Worm (Caenorhabditis elegans): Measurements from ENCODE around the gene srz-99.

The srz-99 gene

DNA sequence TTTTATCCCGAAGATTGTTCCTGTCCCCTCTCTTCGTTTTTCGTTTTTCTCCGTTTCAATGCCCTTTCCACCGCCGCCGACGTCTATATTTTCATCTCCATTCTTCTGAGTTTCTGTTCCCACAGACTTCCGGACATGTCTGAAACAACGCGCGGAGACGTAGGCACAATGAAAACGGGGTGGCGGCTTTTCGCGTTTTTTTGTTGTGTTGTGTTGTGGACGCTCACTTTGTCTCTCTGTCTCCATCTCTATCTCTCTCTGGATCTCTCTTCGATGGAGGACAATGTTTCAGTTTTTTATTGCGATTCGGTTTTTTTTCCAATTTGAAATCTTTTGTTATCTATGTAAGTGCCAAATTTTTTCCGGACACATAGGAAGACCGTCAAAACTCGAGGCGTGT, 29.9 kb downstream of the srz-99 start:
- TF ChIP-seq zfh-2 (GFP tag; conservative IDR thresholded peaks at IDR 0.05) (peak; percentile 67; the same call in 1 of the 2 replicates), mel-28 (tag; optimal IDR thresholded peaks at IDR 0.05; ENCODE audit: borderline replicate concordance) (no peak), tlf-1 (GFP tag; optimal IDR thresholded peaks at IDR 0.05) (no peak)

DNA sequence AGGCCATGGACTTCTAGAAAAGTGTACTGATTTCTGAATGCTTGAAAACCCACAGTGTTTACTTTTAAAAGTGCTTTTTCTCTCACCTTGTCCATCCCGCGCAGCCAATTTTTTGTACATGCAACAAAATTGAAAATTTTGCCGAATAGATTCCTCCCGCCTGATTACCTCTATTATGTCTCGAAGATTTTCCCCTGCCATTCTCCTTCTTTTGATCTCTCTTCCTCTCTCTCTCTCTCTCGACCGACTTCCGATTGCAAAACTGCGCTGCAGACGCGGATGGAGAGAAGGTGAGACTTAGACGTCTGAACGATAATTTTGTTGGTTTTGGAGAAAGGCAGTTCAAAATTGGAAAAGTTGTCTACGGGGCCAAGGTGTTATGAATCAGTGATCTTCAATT, 44.4 kb downstream of the srz-99 start:
- TF ChIP-seq nhr-80 (tag; optimal IDR thresholded peaks at IDR 0.05) (no peak), Y95B8A.8 (GFP tag; IDR thresholded peaks at IDR 0.05) (no peak), hlh-12 (tag; optimal IDR thresholded peaks at IDR 0.05) (no peak), zfh-2 (GFP tag; conservative IDR thresholded peaks at IDR 0.05) (0 out of 2 replicates have a peak, but pooled peaks have one; percentile 14), nfyb-1 (GFP tag; IDR thresholded peaks at IDR 0.05) (0 out of 2 replicates have a peak, but pooled peaks have one; percentile 28), F33H1.4 (GFP tag; IDR thresholded peaks at IDR 0.05) (no peak), cebp-2 (GFP tag; IDR thresholded peaks at IDR 0.05) (no peak)

DNA sequence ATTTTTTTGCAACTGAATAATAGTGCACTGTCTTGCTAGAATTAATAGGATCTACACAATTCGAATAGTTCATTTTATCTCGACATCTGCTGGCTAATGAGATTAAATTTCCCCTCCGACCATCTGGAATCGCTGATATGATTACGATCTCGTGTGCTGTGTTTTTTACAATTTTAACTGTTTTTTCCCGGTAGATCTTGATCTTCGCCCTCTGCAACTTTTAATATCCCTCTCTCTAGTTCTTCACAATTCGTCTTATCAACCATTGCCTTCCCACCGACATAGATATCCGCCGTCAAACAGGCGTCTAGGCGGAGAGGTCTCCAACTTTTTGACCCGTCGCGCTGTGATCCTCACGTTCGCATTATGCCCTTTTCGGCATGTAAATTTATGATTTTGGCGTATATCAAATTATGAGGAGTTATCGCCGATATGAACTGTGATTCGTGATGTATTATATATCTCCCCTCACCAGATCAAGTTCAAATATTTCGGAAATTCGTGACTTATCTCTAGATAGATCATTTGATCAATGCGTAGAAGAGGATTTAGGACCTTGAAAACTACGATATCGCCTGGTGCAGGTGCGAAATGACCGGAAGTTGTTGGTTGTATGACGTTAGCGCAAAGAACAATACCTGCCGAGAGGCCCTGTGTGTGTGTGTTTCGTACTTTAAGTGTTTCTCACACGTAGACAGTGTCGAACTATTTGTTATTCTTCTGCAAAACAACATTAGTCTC, 48.6 kb downstream of the srz-99 start:
- TF ChIP-seq pbrm-1 (GFP tag; IDR thresholded peaks at IDR 0.05) (no peak), ztf-26 (tag; optimal IDR thresholded peaks at IDR 0.05) (no peak), nhr-27 (tag; optimal IDR thresholded peaks at IDR 0.05) (no peak), F52B5.7 (tag; optimal IDR thresholded peaks at IDR 0.05) (no peak), sptf-2 (GFP tag; optimal IDR thresholded peaks at IDR 0.05) (no peak), cebp-1 (GFP tag; IDR thresholded peaks at IDR 0.05) (no peak), cebp-1 (tag; optimal IDR thresholded peaks at IDR 0.05) (no peak), aptf-2 (GFP tag; conservative IDR thresholded peaks at IDR 0.05) (no peak), ccch-3 (GFP tag; optimal IDR thresholded peaks at IDR 0.05) (no peak), F49E8.2 (tag; optimal IDR thresholded peaks at IDR 0.05; ENCODE audit: insufficient read depth) (no peak), rec-8 (tag; optimal IDR thresholded peaks at IDR 0.05) (no peak), bed-1 (GFP tag; IDR thresholded peaks at IDR 0.05) (no peak)

DNA sequence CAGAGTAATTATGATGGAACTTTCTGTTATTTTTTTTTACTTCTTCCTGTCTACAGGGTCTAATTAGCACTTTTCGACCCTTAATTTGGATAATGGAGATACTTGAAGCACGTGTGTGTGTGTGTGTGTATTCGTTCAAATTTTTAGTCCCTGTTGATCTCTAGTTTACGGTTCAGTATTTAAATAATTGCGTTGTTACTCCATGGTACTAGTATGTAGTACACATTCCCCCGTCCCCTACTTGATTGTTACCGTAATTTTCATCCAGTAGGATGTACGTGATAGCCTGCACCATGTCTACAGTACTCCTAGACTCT, 49.2 kb downstream of the srz-99 start:
- TF ChIP-seq lin-54 (GFP tag; optimal IDR thresholded peaks at IDR 0.05) = no peak
- TF ChIP-seq B0261.1 (tag; optimal IDR thresholded peaks at IDR 0.05) = no peak

DNA sequence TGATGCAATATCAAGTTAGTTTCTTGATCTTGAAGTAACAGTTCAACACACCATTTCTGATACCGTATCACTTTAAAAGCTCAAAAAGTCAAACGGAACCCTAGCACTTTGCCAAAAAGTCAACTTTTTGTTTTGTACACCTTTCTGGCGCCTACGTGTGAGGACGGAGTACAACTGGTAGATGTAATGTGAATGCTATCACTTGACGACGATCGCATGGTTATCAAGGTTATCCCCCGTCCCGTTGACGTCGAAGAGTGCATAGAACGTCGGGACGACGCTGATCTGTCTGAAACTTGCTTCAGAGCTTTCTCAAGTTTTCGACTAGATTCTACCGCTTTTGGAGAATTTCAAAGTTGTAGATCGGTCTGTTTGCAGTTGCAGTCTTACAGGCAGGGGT, 49.9 kb downstream of the srz-99 start:
- TF ChIP-seq lin-54 (GFP tag; optimal IDR thresholded peaks at IDR 0.05) (no peak), Y95B8A.8 (GFP tag; IDR thresholded peaks at IDR 0.05) (no peak), nfya-1 (tag; optimal IDR thresholded peaks at IDR 0.05; ENCODE audit: borderline replicate concordance, insufficient read depth) (no peak), ama-1 (optimal IDR thresholded peaks at IDR 0.05) (no peak), ama-1 (GFP tag; optimal IDR thresholded peaks at IDR 0.05) (no peak), F55B11.4 (tag; optimal IDR thresholded peaks at IDR 0.05; ENCODE audit: borderline replicate concordance, insufficient read depth) (no peak), F39B2.1 (GFP tag; IDR thresholded peaks at IDR 0.05) (no peak), tbx-9 (tag; optimal IDR thresholded peaks at IDR 0.05; ENCODE audit: borderline replicate concordance) (no peak), F23B12.7 (tag; optimal IDR thresholded peaks at IDR 0.05; ENCODE audit: insufficient read depth) (no peak), D2030.7 (GFP tag; IDR thresholded peaks at IDR 0.05) (no peak), ztf-25 (GFP tag; IDR thresholded peaks at IDR 0.05) (no peak), C06A6.2 (GFP tag; conservative IDR thresholded peaks at IDR 0.05) (no peak), let-526 (GFP tag; IDR thresholded peaks at IDR 0.05) (no peak), F57C9.4 (tag; optimal IDR thresholded peaks at IDR 0.05) (no peak)

Measured in whole organism, young adult.